Fruit fly (Drosophila melanogaster) S2 (cell line): ENCODE measurements around the gene CG32333.

Source experiments
- CG8478 ChIP-seq: fragments of >200 bp; optimal IDR thresholded peaks from 2 replicates; lab custom pipeline; 2018
- CTCF ChIP-seq, 2 experiments: fragments of >200 bp; optimal IDR thresholded peaks; 2 replicates each; lab custom pipeline; 2018

- TF ChIP-seq CTCF (optimal IDR thresholded peaks at IDR 0.05; lab: Kevin White, UChicago) = no peak
- TF ChIP-seq CG8478 (lab: Kevin White, UChicago) = no peak
Observed at dm6 chr3L:1275767-1276166, at the start of gene CG32333.
